Fruit fly (Drosophila melanogaster) whole organism, embryonic: ENCODE data around the gene CG7565.

Experiments used
- BtbVII ChIP-seq: fragments of 200-800 bp; sonication (Bioruptor generic); optimal IDR thresholded peaks from 3 replicates; lab custom pipeline; 2017; ENCODE audit warnings: missing biosample characterization, mild to moderate bottlenecking, missing genetic modification characterization
- CG10267 ChIP-seq: fragments of 200-800 bp; sonication (Bioruptor generic); optimal IDR thresholded peaks from 2 replicates; lab custom pipeline; 2018; ENCODE audit warnings: missing biosample characterization, mild to moderate bottlenecking, missing genetic modification characterization, moderate library complexity
- CG10431 ChIP-seq: fragments of 200-800 bp; sonication (Bioruptor generic); optimal IDR thresholded peaks from 3 replicates; lab custom pipeline; 2018; ENCODE audit warnings: missing biosample characterization, mild to moderate bottlenecking, missing genetic modification characterization
- CG10979 ChIP-seq: fragments of 200-800 bp; sonication (Bioruptor generic); optimal IDR thresholded peaks from 2 replicates; lab custom pipeline; 2018; ENCODE audit warnings: missing biosample characterization, mild to moderate bottlenecking, missing genetic modification characterization, moderate library complexity
- CG12219 ChIP-seq: fragments of 200-800 bp; sonication (Bioruptor generic); optimal IDR thresholded peaks from 3 replicates; lab custom pipeline; 2018; ENCODE audit warnings: missing biosample characterization, mild to moderate bottlenecking, missing genetic modification characterization
- CG12744 ChIP-seq: fragments of 200-800 bp; sonication (Bioruptor generic); optimal IDR thresholded peaks from 2 replicates; lab custom pipeline; 2016; ENCODE audit warnings: missing biosample characterization, missing genetic modification characterization
- CG12769 ChIP-seq: fragments of 200-800 bp; sonication (Bioruptor generic); optimal IDR thresholded peaks from 2 replicates; lab custom pipeline; 2019; ENCODE audit warnings: missing biosample characterization, mild to moderate bottlenecking, missing genetic modification characterization, moderate library complexity
- CG13624 ChIP-seq: fragments of 200-800 bp; sonication (Bioruptor generic); optimal IDR thresholded peaks from 2 replicates; lab custom pipeline; 2016; ENCODE audit warnings: missing biosample characterization, missing genetic modification characterization
- CG14441 ChIP-seq: fragments of 200-800 bp; sonication (Bioruptor generic); IDR thresholded peaks from 2 replicates; pipeline ENCODE4 v1.3.6; 2022; ENCODE audit warnings: missing biosample characterization, missing genetic modification characterization
- CG14965 ChIP-seq: fragments of 200-800 bp; sonication (Bioruptor generic); optimal IDR thresholded peaks from 2 replicates; lab custom pipeline; 2016; ENCODE audit warnings: missing biosample characterization, missing genetic modification characterization, borderline replicate concordance
- CG15601 ChIP-seq: fragments of 200-800 bp; sonication (Bioruptor generic); optimal IDR thresholded peaks from 3 replicates; lab custom pipeline; 2019; ENCODE audit warnings: missing biosample characterization, mild to moderate bottlenecking, missing genetic modification characterization, moderate library complexity
- CG16815 ChIP-seq: fragments of 200-800 bp; sonication (Bioruptor generic); optimal IDR thresholded peaks from 3 replicates; lab custom pipeline; 2017; ENCODE audit warnings: missing biosample characterization, mild to moderate bottlenecking, missing genetic modification characterization
- CG17328 ChIP-seq: fragments of 200-800 bp; sonication (Bioruptor generic); IDR thresholded peaks from 2 replicates; pipeline ENCODE4 v1.3.6; 2022; ENCODE audit warnings: missing biosample characterization, missing genetic modification characterization
- CG2120 ChIP-seq: fragments of 200-800 bp; sonication (Bioruptor generic); optimal IDR thresholded peaks from 3 replicates; lab custom pipeline; 2016; ENCODE audit warnings: missing biosample characterization, missing genetic modification characterization
- CG32532 ChIP-seq: fragments of 200-800 bp; sonication (Bioruptor generic); IDR thresholded peaks from 2 replicates; pipeline ENCODE4 v1.3.6; 2022; ENCODE audit warnings: missing biosample characterization, missing genetic modification characterization
- CG34376 ChIP-seq: fragments of 200-800 bp; sonication (Bioruptor generic); optimal IDR thresholded peaks from 2 replicates; lab custom pipeline; 2018; ENCODE audit warnings: missing biosample characterization, mild to moderate bottlenecking, missing genetic modification characterization
- CG4730 ChIP-seq: fragments of 200-800 bp; sonication (Bioruptor generic); IDR thresholded peaks from 2 replicates; pipeline ENCODE4 v1.3.6; 2022; ENCODE audit warnings: missing biosample characterization, missing genetic modification characterization
- CG6813 ChIP-seq: fragments of 200-800 bp; sonication (Bioruptor generic); optimal IDR thresholded peaks from 2 replicates; lab custom pipeline; 2017; ENCODE audit warnings: missing biosample characterization, missing genetic modification characterization, mild to moderate bottlenecking, moderate library complexity, missing genetic modification reagents
- CG7372 ChIP-seq: fragments of 200-800 bp; sonication (Bioruptor generic); IDR thresholded peaks from 2 replicates; pipeline ENCODE4 v1.3.6; 2022; ENCODE audit warnings: missing biosample characterization, missing genetic modification characterization
- CG8359 ChIP-seq: fragments of 200-800 bp; sonication (Bioruptor generic); optimal IDR thresholded peaks from 2 replicates; lab custom pipeline; 2017; ENCODE audit warnings: missing biosample characterization, mild to moderate bottlenecking, missing genetic modification characterization, borderline replicate concordance
- CG8478 ChIP-seq: fragments of >200 bp; optimal IDR thresholded peaks from 2 replicates; lab custom pipeline; 2018
- D19B ChIP-seq: fragments of 200-800 bp; sonication (Bioruptor generic); optimal IDR thresholded peaks from 2 replicates; lab custom pipeline; 2017; ENCODE audit warnings: missing biosample characterization, mild to moderate bottlenecking, missing genetic modification characterization
- Ets97D ChIP-seq: fragments of 200-800 bp; sonication (Bioruptor generic); optimal IDR thresholded peaks from 3 replicates; lab custom pipeline; 2016; ENCODE audit warnings: missing biosample characterization, missing genetic modification characterization
- Hr51 ChIP-seq, 2 experiments: fragments of 200-800 bp; sonication (Bioruptor generic); optimal IDR thresholded peaks; 2 replicates in 1 of 2; 3 replicates in 1 of 2; lab custom pipeline; 2016 to 2018; ENCODE audit warnings: missing biosample characterization in 2 of 2, missing genetic modification characterization in 2 of 2, mild to moderate bottlenecking in 1 of 2, moderate library complexity in 1 of 2
- MBD-R2 ChIP-seq: fragments of 200-800 bp; sonication (Bioruptor generic); IDR thresholded peaks from 2 replicates; pipeline ENCODE4 v1.3.6; 2022; ENCODE audit warnings: missing biosample characterization, missing genetic modification characterization
- Optix ChIP-seq: fragments of 200-800 bp; sonication (Bioruptor generic); IDR thresholded peaks from 3 replicates; pipeline ENCODE4 v1.3.6; 2022; ENCODE audit warnings: missing biosample characterization, missing genetic modification characterization
- Sox102F ChIP-seq: fragments of 200-800 bp; sonication (Bioruptor generic); optimal IDR thresholded peaks from 2 replicates; lab custom pipeline; 2018; ENCODE audit warnings: missing biosample characterization, mild to moderate bottlenecking, missing genetic modification characterization, moderate library complexity
- Tbp ChIP-seq: fragments of >200 bp; optimal IDR thresholded peaks from 2 replicates; lab custom pipeline; 2018; ENCODE audit warnings: missing biosample characterization, missing genetic modification characterization
- Xbp1 ChIP-seq: fragments of 200-800 bp; sonication (Bioruptor generic); optimal IDR thresholded peaks from 3 replicates; lab custom pipeline; 2016; ENCODE audit warnings: missing biosample characterization, mild to moderate bottlenecking, missing genetic modification characterization
- Xrp1 ChIP-seq: fragments of 200-800 bp; sonication (Bioruptor generic); IDR thresholded peaks from 2 replicates; pipeline ENCODE4 v1.3.6; 2022; ENCODE audit warnings: missing biosample characterization, missing genetic modification characterization
- YL-1 ChIP-seq: fragments of 200-800 bp; sonication (Bioruptor generic); optimal IDR thresholded peaks from 3 replicates; lab custom pipeline; 2017; ENCODE audit warnings: missing biosample characterization, mild to moderate bottlenecking, missing genetic modification characterization
- abd-A ChIP-seq: fragments of 200-800 bp; sonication (Bioruptor generic); optimal IDR thresholded peaks from 3 replicates; lab custom pipeline; 2019; ENCODE audit warnings: missing biosample characterization, mild to moderate bottlenecking, missing genetic modification characterization, moderate library complexity
- ap ChIP-seq: fragments of 200-800 bp; sonication (Bioruptor generic); IDR thresholded peaks from 2 replicates; pipeline ENCODE4 v1.3.6; 2022; ENCODE audit warnings: missing biosample characterization, missing genetic modification characterization
- ato ChIP-seq: fragments of 200-800 bp; sonication (Bioruptor generic); IDR thresholded peaks from 2 replicates; pipeline ENCODE4 v1.3.6; 2022; ENCODE audit warnings: missing biosample characterization, missing genetic modification characterization; ENCODE audit not compliant: partially characterized antibody
- cg ChIP-seq: fragments of 200-800 bp; sonication (Bioruptor generic); optimal IDR thresholded peaks from 3 replicates; lab custom pipeline; 2019; ENCODE audit warnings: missing biosample characterization, mild to moderate bottlenecking, missing genetic modification characterization, moderate library complexity
- disco-r ChIP-seq: fragments of 200-800 bp; sonication (Bioruptor generic); optimal IDR thresholded peaks from 2 replicates; lab custom pipeline; 2016; ENCODE audit warnings: missing biosample characterization, missing genetic modification characterization
- gem ChIP-seq: fragments of 200-800 bp; sonication (Bioruptor generic); optimal IDR thresholded peaks from 2 replicates; lab custom pipeline; 2019; ENCODE audit warnings: missing biosample characterization, mild to moderate bottlenecking, missing genetic modification characterization, moderate library complexity
- gfzf ChIP-seq: fragments of 200-800 bp; sonication (Bioruptor generic); optimal IDR thresholded peaks from 2 replicates; lab custom pipeline; 2016; ENCODE audit warnings: missing biosample characterization, mild to moderate bottlenecking, missing genetic modification characterization, moderate library complexity
- jigr1 ChIP-seq: fragments of 200-800 bp; sonication (Bioruptor generic); IDR thresholded peaks from 3 replicates; pipeline ENCODE4 v1.3.6; 2022; ENCODE audit warnings: missing biosample characterization, missing genetic modification characterization
- kay ChIP-seq: fragments of 200-800 bp; sonication (Bioruptor generic); optimal IDR thresholded peaks from 2 replicates; lab custom pipeline; 2016; ENCODE audit warnings: missing biosample characterization, missing genetic modification characterization
- luna ChIP-seq: fragments of 200-800 bp; sonication (Bioruptor generic); optimal IDR thresholded peaks from 2 replicates; lab custom pipeline; 2016; ENCODE audit warnings: missing biosample characterization, missing genetic modification characterization
- p53 ChIP-seq: fragments of 200-800 bp; sonication (Bioruptor generic); optimal IDR thresholded peaks from 2 replicates; lab custom pipeline; 2016; ENCODE audit warnings: missing biosample characterization, missing genetic modification characterization
- psq ChIP-seq: fragments of 200-800 bp; sonication (Bioruptor generic); optimal IDR thresholded peaks from 2 replicates; lab custom pipeline; 2017; ENCODE audit warnings: missing biosample characterization, missing genetic modification characterization
- pum ChIP-seq: fragments of 200-800 bp; sonication (Bioruptor generic); optimal IDR thresholded peaks from 2 replicates; lab custom pipeline; 2016; ENCODE audit warnings: missing biosample characterization, missing genetic modification characterization
- row ChIP-seq: fragments of 200-800 bp; sonication (Bioruptor generic); IDR thresholded peaks from 3 replicates; pipeline ENCODE4 v1.3.6; 2022; ENCODE audit warnings: missing biosample characterization, missing genetic modification characterization
- sens ChIP-seq: fragments of 200-800 bp; sonication (Bioruptor generic); peaks from one replicate; lab custom pipeline; 2016; ENCODE audit warnings: missing biosample characterization, missing genetic modification characterization
- so ChIP-seq: fragments of 200-800 bp; sonication (Bioruptor generic); IDR thresholded peaks from 3 replicates; pipeline ENCODE4 v1.3.6; 2022; ENCODE audit warnings: missing biosample characterization, missing genetic modification characterization
- sob ChIP-seq: fragments of 200-800 bp; sonication (Bioruptor generic); IDR thresholded peaks from 2 replicates; pipeline ENCODE4 v1.3.6; 2022; ENCODE audit warnings: missing biosample characterization, missing genetic modification characterization
- ssp ChIP-seq: fragments of 200-800 bp; sonication (Bioruptor generic); IDR thresholded peaks from 2 replicates; pipeline ENCODE4 v1.3.6; 2022; ENCODE audit warnings: missing biosample characterization, missing genetic modification characterization
- trh ChIP-seq: fragments of 200-800 bp; sonication (Bioruptor generic); optimal IDR thresholded peaks from 2 replicates; lab custom pipeline; 2016; ENCODE audit warnings: missing biosample characterization, missing genetic modification characterization
- unpg ChIP-seq: fragments of 200-800 bp; sonication (Bioruptor generic); optimal IDR thresholded peaks from 3 replicates; lab custom pipeline; 2018; ENCODE audit warnings: missing biosample characterization, mild to moderate bottlenecking, missing genetic modification characterization, moderate library complexity
- zfh1 ChIP-seq: fragments of 200-800 bp; sonication (Bioruptor generic); IDR thresholded peaks from 3 replicates; pipeline ENCODE4 v1.3.6; 2022; ENCODE audit warnings: missing biosample characterization, missing genetic modification characterization

The CG7565 gene

dm6 chr3L:8072720-8073119, 18.9 kb downstream of the CG7565 start (continued):
- TF ChIP-seq gfzf (GFP tag; lab: Kevin White, UChicago) (no peak), CG12769 (no peak), CG15601 (no peak), ap (peak; percentile 50; the same call in 1 of the 2 replicates), YL-1 (GFP tag; lab: Kevin White, UChicago) (no peak), CG8478 (no peak), CG34376 (peak; percentile 25), Sox102F (GFP tag; lab: Kevin White, UChicago) (peak; percentile 50), Ets97D (GFP tag; lab: Kevin White, UChicago) (peak; percentile 6), BtbVII (GFP tag; lab: Kevin White, UChicago) (peak; percentile 68), psq (GFP tag; lab: Kevin White, UChicago) (no peak), CG2120 (GFP tag; lab: Kevin White, UChicago) (peak; percentile 46), Optix (GFP tag; lab: Robert Waterston, UW) (no peak), sens (peak; percentile 77), CG32532 (GFP tag; lab: Robert Waterston, UW) (peak; percentile 81), Hr51 (GFP tag; optimal IDR thresholded peaks at IDR 0.05; lab: Kevin White, UChicago) (peak in 1 of 2 experiments; percentile 43), CG12219 (no peak), CG16815 (GFP tag; lab: Kevin White, UChicago) (no peak), CG14965 (GFP tag; lab: Kevin White, UChicago) (peak; percentile 16), CG6813 (GFP tag; lab: Kevin White, UChicago) (peak; percentile 48), jigr1 (GFP tag; lab: Robert Waterston, UW) (0 out of 3 replicates have a peak, but pooled peaks have one; percentile 42), row (GFP tag; lab: Robert Waterston, UW) (peak; percentile 70), MBD-R2 (GFP tag; lab: Robert Waterston, UW) (peak; percentile 32; the same call in 1 of the 2 replicates), pum (peak; percentile 54), kay (GFP tag; lab: Kevin White, UChicago) (peak; percentile 65), CG4730 (GFP tag; lab: Robert Waterston, UW) (peak; percentile 67), unpg (GFP tag; lab: Kevin White, UChicago) (peak; percentile 37), CG14441 (GFP tag; lab: Robert Waterston, UW) (peak; percentile 75), gem (tag; lab: Kevin White, UChicago) (peak; percentile 57), CG10431 (GFP tag; lab: Kevin White, UChicago) (no peak), CG10979 (peak; percentile 80), zfh1 (peak; percentile 64), CG10267 (tag; lab: Kevin White, UChicago) (peak; percentile 53), CG7372 (no peak), cg (no peak), sob (peak; percentile 52; the same call in 1 of the 2 replicates), Tbp (GFP tag; lab: Kevin White, UChicago) (no peak), ssp (GFP tag; lab: Robert Waterston, UW) (peak; percentile 50; the same call in 1 of the 2 replicates), D19B (GFP tag; lab: Kevin White, UChicago) (no peak), CG8359 (GFP tag; lab: Kevin White, UChicago) (peak; percentile 43), luna (GFP tag; lab: Kevin White, UChicago) (no peak), CG13624 (GFP tag; lab: Kevin White, UChicago) (peak; percentile 65), p53 (GFP tag; lab: Kevin White, UChicago) (no peak), abd-A (tag; lab: Kevin White, UChicago) (peak; percentile 7), CG17328 (GFP tag; lab: Robert Waterston, UW) (peak; percentile 56; the same call in 1 of the 2 replicates), Xbp1 (GFP tag; lab: Kevin White, UChicago) (peak; percentile 18), so (GFP tag; lab: Robert Waterston, UW) (no peak), trh (no peak), Xrp1 (GFP tag; lab: Robert Waterston, UW) (peak; percentile 74), ato (GFP tag; lab: Robert Waterston, UW) (no peak), CG12744 (no peak), disco-r (GFP tag; lab: Kevin White, UChicago) (no peak)
